Worm (Caenorhabditis elegans): ENCODE data around the gene R10D12.8.

The R10D12.8 gene

DNA sequence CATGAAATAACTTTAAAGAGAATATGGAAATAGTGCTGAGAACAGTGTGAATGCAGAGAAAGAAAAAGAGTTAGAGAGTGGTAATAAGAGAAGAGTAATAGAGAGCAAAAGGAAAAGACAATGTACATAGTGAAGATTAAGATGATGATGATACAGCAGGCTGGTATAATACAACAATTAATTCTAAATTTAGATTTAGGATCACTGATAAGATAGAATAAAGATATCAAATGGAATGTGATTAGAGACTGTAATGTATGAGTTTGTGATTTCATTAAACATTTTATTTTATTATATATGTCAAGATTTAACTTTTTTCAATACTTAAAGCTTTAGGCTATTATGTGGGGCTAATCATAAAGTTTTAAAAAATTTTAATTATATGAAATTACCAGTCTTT lies at the start of gene R10D12.8:
Gene R10D12.8 (minus strand): TSS at position 101 of the 400 bp plus-strand sequence.
- no peak for TF ChIP-seq unc-62 (GFP tag; optimal IDR thresholded peaks at IDR 0.05)

DNA sequence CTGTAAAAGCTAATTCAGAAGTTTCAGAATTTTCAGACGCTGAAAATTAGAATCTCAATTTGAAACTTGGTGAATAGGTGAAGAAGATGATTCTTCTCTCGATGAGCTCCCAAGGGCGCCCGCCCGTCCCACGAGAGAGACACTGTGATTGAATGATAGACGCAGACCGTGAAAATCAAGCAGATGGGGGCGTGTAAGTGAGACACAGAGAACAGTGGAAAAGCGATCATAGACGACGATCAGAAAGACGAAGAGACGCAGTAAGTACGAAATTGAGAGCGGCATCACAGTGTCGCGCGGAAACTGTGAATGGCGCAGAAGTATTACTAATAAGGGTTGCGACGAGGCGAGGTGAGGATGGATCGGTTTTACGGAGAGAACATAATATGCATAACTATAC lies 49.3 kb upstream of the R10D12.8 start:
- no peak for TF ChIP-seq unc-62 (GFP tag; optimal IDR thresholded peaks at IDR 0.05)

DNA sequence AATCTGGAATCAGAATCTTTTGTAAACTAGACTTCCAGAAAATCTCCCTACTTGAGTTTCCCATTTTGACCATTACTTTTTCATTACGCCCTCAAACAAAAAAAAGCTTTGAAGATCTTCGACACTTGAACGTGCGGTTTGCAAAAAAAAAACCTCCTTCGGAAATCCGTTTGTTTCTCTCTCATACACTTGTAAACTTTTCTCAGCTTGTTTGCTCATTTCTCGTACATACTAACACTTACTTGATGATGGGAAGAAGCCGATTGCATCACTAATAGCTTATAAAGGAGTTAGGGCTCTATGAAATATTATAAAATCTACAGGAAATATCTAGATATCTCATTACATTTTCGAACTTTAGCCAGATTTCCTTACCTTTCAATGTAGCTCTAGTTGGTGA lies 48.8 kb upstream of the R10D12.8 start:
- no peak for TF ChIP-seq unc-62 (GFP tag; optimal IDR thresholded peaks at IDR 0.05)

DNA sequence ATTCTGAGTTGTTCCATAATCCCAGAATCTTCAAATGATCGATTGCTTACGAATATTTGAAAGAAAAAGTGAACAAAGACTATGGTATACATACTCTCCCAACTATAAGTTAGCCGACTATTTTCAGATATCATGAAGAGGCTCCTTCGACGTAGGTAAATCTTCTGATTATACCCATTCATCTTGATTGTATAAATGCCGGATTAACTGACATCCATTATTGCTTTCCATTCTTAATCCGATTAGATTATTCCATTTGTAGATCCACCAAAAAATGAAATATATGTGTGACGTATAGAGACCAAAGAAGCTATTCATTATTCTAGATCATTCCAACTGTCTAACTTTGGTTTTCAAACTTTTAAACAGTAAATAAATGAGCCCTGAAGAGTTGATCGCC lies 40.4 kb upstream of the R10D12.8 start:
- TF ChIP-seq unc-62 (GFP tag; optimal IDR thresholded peaks at IDR 0.05): no peak

DNA sequence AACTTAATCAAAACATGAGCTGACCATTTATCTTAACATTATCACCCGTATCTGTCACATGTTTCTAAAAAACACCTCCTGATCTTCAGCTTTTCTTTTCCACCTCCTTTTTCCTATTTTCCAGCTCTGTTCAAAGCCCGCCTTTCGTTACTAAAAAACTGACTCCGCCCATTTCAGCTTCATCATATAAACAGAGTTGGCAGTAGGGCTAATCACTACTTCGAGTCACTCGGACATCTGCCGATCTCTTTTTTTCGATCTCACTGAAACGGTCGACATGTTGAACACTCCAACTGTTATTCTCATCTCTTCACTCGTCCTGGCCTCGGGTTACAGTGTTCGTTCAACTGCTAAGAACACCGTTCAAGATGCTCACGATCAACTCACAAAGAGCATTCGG lies 39.4 kb upstream of the R10D12.8 start, which contains the start of gene droe-4:
Gene droe-4 (plus strand): TSS at position 172 of the 400 bp plus-strand sequence.
- TF ChIP-seq unc-62 (GFP tag; optimal IDR thresholded peaks at IDR 0.05): no peak

DNA sequence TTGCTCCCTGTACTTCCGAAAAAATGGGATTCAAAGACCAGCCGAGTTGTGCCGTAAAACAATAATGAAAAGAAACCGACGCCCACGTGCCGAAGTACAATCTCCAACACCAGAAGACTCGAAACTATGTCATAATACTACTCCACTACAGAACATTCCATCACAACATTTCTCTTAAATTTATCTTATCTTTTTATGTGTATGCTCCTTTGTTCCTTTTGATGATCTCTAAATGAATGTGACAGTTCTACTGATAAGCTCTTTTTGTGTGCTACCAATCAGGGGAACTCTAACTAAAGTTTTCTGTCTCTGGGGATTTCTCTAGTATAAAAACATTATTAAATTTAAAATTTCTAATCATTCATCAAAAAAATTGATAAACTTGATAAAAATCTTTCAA lies 33.7 kb upstream of the R10D12.8 start:
- no peak for TF ChIP-seq unc-62 (GFP tag; optimal IDR thresholded peaks at IDR 0.05)

DNA sequence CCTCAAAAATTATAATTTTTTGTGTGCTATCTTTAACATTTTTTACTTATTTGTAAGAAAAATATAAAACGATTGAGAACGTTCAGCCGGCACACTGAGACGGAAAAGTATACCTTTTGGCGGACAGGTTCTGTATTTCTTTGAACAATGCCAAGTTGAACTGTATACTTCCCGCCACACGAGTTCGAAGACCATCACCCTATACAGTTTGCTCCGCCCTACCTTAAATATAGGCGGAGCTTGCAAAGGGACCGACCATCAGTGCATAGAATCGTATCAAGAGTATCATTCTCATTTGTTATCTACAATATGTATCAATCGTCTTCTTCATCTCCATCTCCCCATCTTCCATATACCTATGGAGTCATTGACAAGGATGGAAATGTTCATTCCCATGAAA lies 31.7 kb upstream of the R10D12.8 start, which contains the start of gene end-1:
Gene end-1 (plus strand): TSS at position 301 of the 400 bp plus-strand sequence.
- no peak for TF ChIP-seq unc-62 (GFP tag; optimal IDR thresholded peaks at IDR 0.05)

DNA sequence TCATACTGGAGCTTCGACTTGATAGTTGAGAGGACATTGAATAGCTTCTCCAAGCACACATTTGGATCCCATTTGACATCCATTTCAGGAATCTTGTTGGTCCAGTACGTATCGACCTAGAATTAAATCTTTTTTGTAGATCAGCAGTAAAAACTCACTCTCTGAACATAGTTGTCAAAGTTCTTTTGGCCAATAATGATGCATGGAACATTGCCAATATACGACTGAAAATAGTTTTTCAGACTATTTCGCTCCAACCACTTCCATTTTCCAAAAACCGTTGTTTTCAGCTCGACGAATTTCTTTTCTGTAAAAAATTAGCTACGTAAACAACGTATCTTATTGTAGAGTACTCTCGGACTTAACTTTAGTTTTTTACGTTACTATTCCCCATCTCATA lies 28.6 kb upstream of the R10D12.8 start:
- TF ChIP-seq unc-62 (GFP tag; optimal IDR thresholded peaks at IDR 0.05): no peak

DNA sequence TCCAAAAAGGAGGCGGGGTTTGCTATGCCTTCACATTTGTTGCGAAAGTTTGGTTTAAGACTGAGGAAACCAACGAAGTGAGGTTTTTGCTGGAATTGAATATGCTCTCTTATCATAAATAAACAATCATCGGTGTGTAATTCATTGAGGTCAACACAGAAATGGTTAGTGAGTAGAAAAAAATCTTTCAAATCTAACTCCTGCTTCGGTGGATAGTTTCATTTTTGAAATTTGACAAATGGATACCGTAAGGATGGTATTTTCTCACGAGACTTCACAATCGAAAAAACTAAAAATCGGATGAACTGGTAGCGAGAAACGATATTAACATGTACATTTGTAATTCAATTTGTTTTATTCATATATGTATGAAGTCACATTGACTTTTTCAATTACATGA lies 27.7 kb upstream of the R10D12.8 start, which contains the start of gene eol-1:
Gene eol-1 (minus strand): TSS at position 101 of the 400 bp plus-strand sequence.
- no peak for TF ChIP-seq unc-62 (GFP tag; optimal IDR thresholded peaks at IDR 0.05)

DNA sequence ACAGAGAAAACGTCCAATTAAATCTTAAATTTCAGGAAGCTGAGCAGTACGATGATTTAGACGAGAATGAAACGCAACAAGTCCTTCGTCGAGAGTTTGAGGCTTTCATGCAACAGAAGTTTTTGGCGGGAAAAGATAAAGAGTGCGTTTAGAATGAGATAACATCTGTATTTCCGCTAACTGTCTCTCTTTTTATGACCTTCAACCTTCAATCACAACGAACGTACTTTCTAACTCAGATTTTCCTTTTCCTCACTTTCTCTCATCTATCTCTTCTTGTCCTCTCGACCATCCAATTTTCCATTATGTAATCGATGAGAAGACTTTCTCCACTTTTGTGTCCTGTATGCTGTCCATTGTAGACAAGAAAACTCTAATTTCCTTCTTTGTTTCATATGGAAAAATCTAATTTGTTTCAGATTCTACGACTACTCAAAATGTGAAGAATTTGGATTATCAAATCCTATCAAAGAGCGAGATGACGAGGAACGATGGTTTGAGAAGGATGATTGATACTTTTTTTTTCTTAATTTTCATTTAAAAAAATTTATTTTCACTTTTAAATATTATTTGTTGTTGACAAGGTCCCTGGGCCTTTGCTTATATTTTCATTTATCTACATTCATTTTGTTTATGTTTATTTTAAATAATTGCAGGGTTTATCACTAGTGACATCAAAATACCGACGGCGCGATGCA lies 10.3 kb upstream of the R10D12.8 start, which contains the start of gene sao-1:
Gene sao-1 (plus strand): TSS at position 648 of the 698 bp plus-strand sequence.
- TF ChIP-seq unc-62 (GFP tag; optimal IDR thresholded peaks at IDR 0.05): no peak

DNA sequence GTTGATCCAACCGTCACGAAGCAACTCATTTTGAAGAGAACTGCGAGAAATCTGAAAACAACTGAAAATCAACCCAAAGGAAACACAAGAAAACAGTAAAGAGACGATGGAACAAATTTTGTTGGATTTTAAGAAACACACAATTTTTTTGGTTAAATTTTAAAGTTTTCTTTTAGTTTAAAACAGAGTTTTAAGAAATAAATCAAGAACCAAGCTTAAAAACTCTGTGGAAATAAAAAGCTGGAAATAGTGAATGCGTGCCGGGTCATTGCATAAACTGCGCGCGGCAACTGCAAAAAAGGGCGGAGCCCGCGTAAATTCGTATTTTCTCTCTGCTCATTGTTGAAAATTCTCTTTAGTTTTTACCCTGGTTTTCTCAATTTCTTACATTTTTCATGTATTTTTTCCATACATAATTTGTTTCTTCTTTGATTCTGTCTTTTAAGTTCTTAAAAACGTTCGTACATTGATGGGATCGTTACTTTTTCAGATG lies 8.9 kb upstream of the R10D12.8 start, which contains the start of the genes algn-13 and R10D12.13:
Gene algn-13 (minus strand): TSS at position 51 of the 493 bp plus-strand sequence.
Gene R10D12.13 (plus strand): TSS at position 491 of the 493 bp plus-strand sequence.
- no peak for TF ChIP-seq unc-62 (GFP tag; optimal IDR thresholded peaks at IDR 0.05)

DNA sequence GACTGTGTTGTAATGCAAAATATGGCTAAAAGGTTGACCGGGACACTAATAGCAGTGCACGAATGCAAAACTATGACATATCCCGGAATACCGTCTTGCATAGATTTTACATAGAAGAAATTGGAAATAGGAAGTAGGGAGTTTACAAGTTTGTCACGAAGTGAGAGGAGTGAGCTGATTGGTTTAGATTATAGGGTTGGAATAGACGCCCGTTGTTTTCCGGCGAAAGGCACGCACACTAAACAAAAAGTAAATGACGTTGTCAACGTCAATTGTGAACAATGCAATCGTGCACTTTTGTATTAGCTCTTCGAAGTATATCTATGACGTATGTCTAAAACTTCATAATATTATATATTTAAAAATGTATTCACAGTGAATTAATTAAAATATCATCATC lies 7.8 kb upstream of the R10D12.8 start, which contains the start of gene srh-24:
Gene srh-24 (minus strand): TSS at position 101 of the 400 bp plus-strand sequence.
- no peak for TF ChIP-seq unc-62 (GFP tag; optimal IDR thresholded peaks at IDR 0.05)

DNA sequence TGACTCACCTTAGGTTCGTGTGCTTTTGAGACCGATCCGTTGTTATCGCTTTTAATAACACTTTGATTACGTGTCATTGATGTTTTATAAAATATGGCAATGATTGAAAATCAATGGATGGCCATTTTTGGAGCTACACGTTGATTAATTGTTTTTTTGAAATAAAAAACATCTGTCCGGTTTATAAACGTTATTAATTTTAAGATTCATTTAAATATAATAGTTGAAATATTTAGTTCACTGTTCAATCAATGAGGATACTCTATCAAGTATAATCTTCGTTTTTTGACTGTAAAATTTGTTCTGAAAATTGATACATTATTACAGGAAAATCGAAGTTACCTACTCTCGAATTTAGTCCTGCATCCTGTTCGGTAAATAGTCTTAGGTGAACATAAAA lies 5.2 kb upstream of the R10D12.8 start, which contains the start of gene R10D12.10:
Gene R10D12.10 (minus strand): TSS at position 101 of the 400 bp plus-strand sequence.
- no peak for TF ChIP-seq unc-62 (GFP tag; optimal IDR thresholded peaks at IDR 0.05)

DNA sequence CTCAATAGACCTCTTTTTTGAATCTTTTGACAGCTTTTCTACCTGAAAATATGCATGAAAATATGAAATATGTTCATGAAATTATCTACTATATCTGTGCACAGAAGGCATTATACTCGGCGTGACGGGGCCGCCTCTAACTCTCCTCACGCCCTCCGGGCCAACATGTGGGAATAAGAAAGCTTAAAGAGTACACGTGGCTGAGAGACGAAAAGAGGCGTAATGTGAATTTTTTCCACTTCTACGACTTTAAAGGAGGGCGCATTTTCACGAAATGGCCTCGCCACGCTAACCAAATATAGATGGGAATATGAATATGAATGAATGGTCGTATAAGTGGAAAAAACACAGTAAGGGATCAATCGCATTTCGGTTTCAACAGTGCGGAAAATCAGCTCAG lies 4.6 kb upstream of the R10D12.8 start:
- no peak for TF ChIP-seq unc-62 (GFP tag; optimal IDR thresholded peaks at IDR 0.05)

DNA sequence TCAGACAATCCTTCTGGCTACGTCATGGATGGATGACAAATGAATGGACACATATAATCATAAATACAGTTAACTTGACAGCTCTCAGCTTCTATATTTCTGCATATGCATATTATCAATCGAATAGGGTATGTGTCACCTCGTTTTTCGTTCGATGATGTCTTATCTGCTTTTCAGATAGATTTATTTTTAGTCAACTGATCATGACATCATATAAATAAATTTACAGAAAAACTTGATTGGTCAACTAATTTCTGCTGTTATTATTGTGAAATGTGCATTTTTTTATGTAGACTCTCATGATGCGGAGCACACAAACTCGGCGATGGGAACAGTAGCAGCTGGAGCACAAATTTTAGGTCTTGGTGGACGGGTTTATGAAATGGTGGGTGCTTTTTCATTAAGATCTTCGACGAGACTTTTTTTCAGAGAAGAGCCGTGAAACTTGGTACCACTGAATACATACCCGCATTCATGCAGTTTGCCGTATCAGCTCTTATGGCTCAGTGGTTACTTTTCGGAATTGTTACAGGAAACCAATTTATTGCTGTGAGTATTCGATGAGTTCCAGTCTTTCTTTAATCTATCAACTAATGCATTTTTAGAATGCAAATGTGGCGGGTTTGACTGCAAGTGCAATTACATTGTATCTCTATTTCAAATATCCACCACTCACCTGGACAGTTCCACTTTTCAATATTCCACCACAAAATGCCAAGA lies 2.4 kb upstream of the R10D12.8 start:
- TF ChIP-seq unc-62 (GFP tag; optimal IDR thresholded peaks at IDR 0.05): no peak

DNA sequence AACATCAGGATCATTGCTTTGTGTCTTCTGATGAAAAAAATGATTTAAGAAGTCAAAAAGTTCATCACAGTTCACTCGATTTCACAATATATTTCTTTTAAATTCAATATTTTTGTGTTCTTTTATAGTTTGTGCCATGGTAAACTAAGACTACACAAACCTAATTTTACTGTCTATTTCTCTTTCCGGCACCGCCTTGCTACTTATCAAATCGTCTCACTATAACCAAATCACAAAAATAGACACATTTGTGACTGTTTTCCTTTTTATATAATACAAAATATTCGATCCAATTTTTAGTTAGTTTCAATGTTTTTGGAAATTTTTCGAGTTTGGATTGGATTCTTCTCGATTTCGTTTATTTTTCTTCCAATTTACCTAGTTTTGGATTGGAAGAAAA lies 965 bp upstream of the R10D12.8 start, which contains the start of gene swt-6:
Gene swt-6 (plus strand): TSS at position 301 of the 400 bp plus-strand sequence.
- no peak for TF ChIP-seq unc-62 (GFP tag; optimal IDR thresholded peaks at IDR 0.05)

Data from whole organism, dauer.